Fruit fly (Drosophila melanogaster): ENCODE results near the gene CG31373.

CG31373 gene

DNA sequence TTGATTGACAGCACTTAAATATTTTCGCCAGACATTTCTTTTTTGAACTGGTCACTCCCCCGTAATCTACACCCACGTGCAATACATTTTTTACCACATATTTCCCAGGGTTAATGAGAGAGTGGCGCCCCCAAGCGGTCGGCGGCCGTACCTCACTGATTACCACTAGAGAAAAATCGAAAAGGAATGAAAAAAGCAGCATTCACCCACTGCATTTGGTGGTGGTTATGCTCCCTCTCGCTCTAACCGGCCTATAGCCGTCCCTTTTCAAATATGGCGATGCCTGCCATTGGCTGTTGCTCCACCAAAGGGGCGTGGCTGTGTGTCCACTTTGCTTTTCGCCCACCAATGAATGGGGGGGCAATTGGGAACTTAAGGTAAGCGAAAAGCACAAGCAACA is 44.2 kb downstream of the CG31373 start:
- TF ChIP-seq CTCF (optimal IDR thresholded peaks at IDR 0.05) (peak; percentile 92 to 97), CG8478 (optimal IDR thresholded peaks at IDR 0.05) (no peak)

DNA sequence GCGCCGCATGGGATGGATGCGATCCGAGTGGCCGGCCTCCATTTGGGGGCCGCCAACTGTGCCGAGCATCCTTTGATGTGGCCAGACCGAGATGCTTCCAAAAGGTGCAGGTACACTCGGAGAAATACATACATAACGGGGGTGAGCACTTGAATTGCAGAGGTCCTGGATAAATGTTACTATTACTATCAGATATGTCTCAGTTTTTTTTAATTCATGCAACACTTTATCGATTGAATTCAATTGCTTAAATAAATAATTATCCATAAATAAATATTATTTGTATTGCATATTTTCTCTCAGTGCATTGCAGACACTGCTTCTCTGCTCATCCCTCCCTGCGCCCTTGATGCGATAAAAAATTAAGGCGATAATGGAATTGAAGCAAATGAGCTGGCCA is 48.1 kb downstream of the CG31373 start:
- TF ChIP-seq CTCF (optimal IDR thresholded peaks at IDR 0.05) (no peak), CG8478 (optimal IDR thresholded peaks at IDR 0.05) (no peak)

DNA sequence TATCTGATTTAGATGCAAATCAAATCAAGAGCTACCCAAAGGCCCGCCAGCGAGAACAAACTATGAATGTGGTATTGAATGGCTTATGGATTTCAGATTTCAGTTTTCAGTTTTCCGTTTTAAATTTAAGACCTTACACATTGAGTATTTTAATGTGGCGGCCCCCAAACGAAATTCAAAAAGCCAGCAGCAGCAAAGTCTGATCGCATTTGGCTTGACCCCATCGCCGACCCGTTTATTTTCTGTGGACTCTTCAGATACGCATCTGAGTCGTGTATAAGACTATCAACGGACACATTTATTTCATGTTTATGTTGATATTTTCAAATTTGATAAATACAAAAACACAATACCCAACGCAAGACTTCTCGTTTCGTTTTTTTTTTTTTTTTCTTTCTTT is 49.6 kb downstream of the CG31373 start:
- TF ChIP-seq CTCF (optimal IDR thresholded peaks at IDR 0.05) (no peak), CG8478 (optimal IDR thresholded peaks at IDR 0.05) (no peak)

dm6 chr3R:10658783-10659182 is 50.4 kb downstream of the CG31373 start:
- TF ChIP-seq CG8478 (optimal IDR thresholded peaks at IDR 0.05) (no peak), CTCF (optimal IDR thresholded peaks at IDR 0.05) (no peak)
